Worm (Caenorhabditis elegans) whole organism, L4 larva: ENCODE measurements around the gene F52E4.5.

Source experiments
- D1046.2 ChIP-seq: fragments of 200-800 bp; sonication (Bioruptor generic); IDR thresholded peaks from 2 replicates; pipeline ENCODE4 v1.3.6; 2022; ENCODE audit warnings: missing genetic modification characterization, missing compliant biosample characterization
- F10B5.3 ChIP-seq: sonication (generic microtip); optimal IDR thresholded peaks from 2 replicates; lab custom pipeline; 2016; ENCODE audit warnings: mild to moderate bottlenecking, missing genetic modification characterization, missing compliant biosample characterization
- F26F4.8 ChIP-seq: fragments of 200-800 bp; sonication (Bioruptor generic); conservative IDR thresholded peaks from 2 replicates; pipeline ENCODE4 v1.3.6; 2022; ENCODE audit warnings: missing genetic modification characterization, missing compliant biosample characterization
- F37D6.2 ChIP-seq: sonication (generic microtip); optimal IDR thresholded peaks from 2 replicates; lab custom pipeline; 2016; ENCODE audit warnings: mild to moderate bottlenecking, missing genetic modification characterization, missing compliant biosample characterization
- T26A8.4 ChIP-seq: fragments of 200-800 bp; sonication (Bioruptor generic); IDR thresholded peaks from 2 replicates; pipeline ENCODE4 v1.3.6; 2022; ENCODE audit warnings: missing genetic modification characterization, missing compliant biosample characterization
- Y105C5A.15 ChIP-seq: fragments of 200-800 bp; sonication (Bioruptor generic); IDR thresholded peaks from 2 replicates; pipeline ENCODE4 v1.3.6; 2022; ENCODE audit warnings: missing genetic modification characterization, missing compliant biosample characterization
- Y5F2A.4 ChIP-seq: fragments of 200-800 bp; sonication (Bioruptor generic); optimal IDR thresholded peaks from 2 replicates; lab custom pipeline; 2018; ENCODE audit warnings: mild to moderate bottlenecking, missing genetic modification characterization, missing compliant biosample characterization
- Y75B8A.6 ChIP-seq: fragments of 200-800 bp; sonication (Bioruptor generic); IDR thresholded peaks from 2 replicates; pipeline ENCODE4 v1.3.6; 2022; ENCODE audit warnings: missing genetic modification reagents, missing genetic modification characterization, missing compliant biosample characterization
- ZK337.2 ChIP-seq: fragments of 200-800 bp; sonication (Bioruptor generic); IDR thresholded peaks from 2 replicates; pipeline ENCODE4 v1.3.6; 2022; ENCODE audit warnings: missing genetic modification reagents, missing genetic modification characterization, missing compliant biosample characterization
- aly-2 ChIP-seq: sonication (generic microtip); optimal IDR thresholded peaks from 2 replicates; lab custom pipeline; 2018; ENCODE audit warnings: missing biosample characterization, missing genetic modification characterization
- ceh-28 ChIP-seq: fragments of 150-350 bp; optimal IDR thresholded peaks from 2 replicates; lab custom pipeline; 2014; ENCODE audit warnings: missing biosample characterization, missing genetic modification reagents, missing genetic modification characterization
- ceh-82 ChIP-seq: sonication (generic microtip); optimal IDR thresholded peaks from 2 replicates; lab custom pipeline; 2017; ENCODE audit warnings: missing biosample characterization, missing genetic modification characterization
- ctbp-1 ChIP-seq: fragments of 200-800 bp; sonication (Bioruptor generic); IDR thresholded peaks from 2 replicates; pipeline ENCODE4 v1.3.6; 2022; ENCODE audit warnings: missing genetic modification reagents, missing genetic modification characterization, missing compliant biosample characterization
- daf-16 ChIP-seq, 3 experiments: sonication (generic microtip); optimal IDR thresholded peaks; 2 replicates each; lab custom pipeline; 2016 to 2017; ENCODE audit warnings: missing genetic modification characterization in 3 of 3, missing genetic modification reagents in 3 of 3, mild to moderate bottlenecking in 2 of 3, missing compliant biosample characterization in 2 of 3, missing biosample characterization in 1 of 3, moderate library complexity in 1 of 3
- dmd-6 ChIP-seq: fragments of 200-800 bp; sonication (Bioruptor generic); IDR thresholded peaks from 2 replicates; pipeline ENCODE4 v1.3.6; 2022; ENCODE audit warnings: missing genetic modification reagents, missing genetic modification characterization, missing compliant biosample characterization
- dmd-9 ChIP-seq: fragments of 200-800 bp; sonication (Bioruptor generic); IDR thresholded peaks from 2 replicates; pipeline ENCODE4 v1.3.6; 2022; ENCODE audit warnings: missing genetic modification reagents, missing genetic modification characterization, missing compliant biosample characterization
- dpl-1 ChIP-seq: fragments of 150-350 bp; optimal IDR thresholded peaks from 2 replicates; lab custom pipeline; 2014; ENCODE audit warnings: missing biosample characterization, missing genetic modification reagents, missing genetic modification characterization
- duxl-1 ChIP-seq: sonication (generic microtip); optimal IDR thresholded peaks from 2 replicates; lab custom pipeline; 2016; ENCODE audit warnings: mild to moderate bottlenecking, missing genetic modification characterization, moderate library complexity, missing compliant biosample characterization; ENCODE audit not compliant: poor library complexity
- egl-43 ChIP-seq: fragments of 200-800 bp; sonication (Bioruptor generic); IDR thresholded peaks from 2 replicates; pipeline ENCODE4 v1.3.6; 2022; ENCODE audit warnings: missing genetic modification reagents, missing genetic modification characterization, missing compliant biosample characterization
- fkh-10 ChIP-seq: fragments of 150-350 bp; optimal IDR thresholded peaks from 2 replicates; lab custom pipeline; 2014; ENCODE audit warnings: missing biosample characterization, missing genetic modification reagents, missing genetic modification characterization
- hif-1 ChIP-seq, 2 experiments: sonication (generic microtip); optimal IDR thresholded peaks; 2 replicates each; lab custom pipeline; 2016 to 2017; ENCODE audit warnings: missing compliant biosample characterization in 2 of 2, missing genetic modification characterization in 2 of 2, missing genetic modification reagents in 2 of 2, missing genotype in 2 of 2, mild to moderate bottlenecking in 1 of 2
- hlh-30 ChIP-seq: sonication (generic microtip); optimal IDR thresholded peaks from 2 replicates; lab custom pipeline; 2017; ENCODE audit warnings: antibody characterized with exemption, mild to moderate bottlenecking, missing genetic modification characterization, missing compliant biosample characterization; ENCODE audit not compliant: insufficient read depth
- hmg-1.1 ChIP-seq: fragments of 200-800 bp; sonication (Bioruptor generic); IDR thresholded peaks from 2 replicates; pipeline ENCODE4 v1.3.6; 2022; ENCODE audit warnings: missing genetic modification reagents, missing genetic modification characterization, missing compliant biosample characterization
- jun-1 ChIP-seq: fragments of 150-350 bp; optimal IDR thresholded peaks from 2 replicates; lab custom pipeline; 2014; ENCODE audit warnings: missing biosample characterization, missing genetic modification reagents, missing genetic modification characterization
- lin-1 ChIP-seq: fragments of 200-800 bp; sonication (Bioruptor generic); IDR thresholded peaks from 2 replicates; pipeline ENCODE4 v1.3.6; 2022; ENCODE audit warnings: missing genetic modification reagents, missing genetic modification characterization, missing compliant biosample characterization
- lin-13 ChIP-seq: fragments of 150-350 bp; optimal IDR thresholded peaks from 2 replicates; lab custom pipeline; 2014; ENCODE audit warnings: missing biosample characterization, missing genetic modification reagents, missing genetic modification characterization
- lin-15B ChIP-seq: fragments of 150-350 bp; sonication (generic microtip); optimal IDR thresholded peaks from 3 replicates; lab custom pipeline; 2014; ENCODE audit warnings: missing biosample characterization, missing genetic modification characterization
- lin-29 ChIP-seq: fragments of 200-800 bp; sonication (Bioruptor generic); IDR thresholded peaks from 2 replicates; pipeline ENCODE4 v1.3.6; 2022; ENCODE audit warnings: missing genetic modification reagents, missing genetic modification characterization, missing compliant biosample characterization
- lir-3 ChIP-seq: sonication (generic microtip); optimal IDR thresholded peaks from 2 replicates; lab custom pipeline; 2016; ENCODE audit warnings: mild to moderate bottlenecking, missing genetic modification characterization, missing compliant biosample characterization
- madf-5 ChIP-seq, 2 experiments: fragments of 200-800 bp; sonication (Bioruptor generic); IDR thresholded peaks; 2 replicates each; pipeline ENCODE4 v1.3.6; 2022; ENCODE audit warnings: missing compliant biosample characterization in 2 of 2, missing genetic modification characterization in 2 of 2
- mep-1 ChIP-seq: fragments of 150-350 bp; sonication (generic microtip); optimal IDR thresholded peaks from 3 replicates; lab custom pipeline; 2014; ENCODE audit warnings: missing biosample characterization, missing genetic modification characterization
- mes-2 ChIP-seq: sonication (generic microtip); optimal IDR thresholded peaks from 2 replicates; lab custom pipeline; 2016; ENCODE audit warnings: missing genotype, mild to moderate bottlenecking, missing genetic modification characterization, missing compliant biosample characterization; ENCODE audit not compliant: poor library complexity, severe bottlenecking
- nhr-10 ChIP-seq: fragments of 150-350 bp; optimal IDR thresholded peaks from 2 replicates; lab custom pipeline; 2014; ENCODE audit warnings: missing biosample characterization, missing genetic modification characterization
- nhr-111 ChIP-seq: fragments of 200-800 bp; sonication (Bioruptor generic); optimal IDR thresholded peaks from 2 replicates; lab custom pipeline; 2018; ENCODE audit warnings: mild to moderate bottlenecking, missing genetic modification characterization, missing compliant biosample characterization
- nhr-237 ChIP-seq: sonication (generic microtip); optimal IDR thresholded peaks from 2 replicates; lab custom pipeline; 2017; ENCODE audit warnings: missing biosample characterization, missing genetic modification characterization
- nhr-25 ChIP-seq: sonication (generic microtip); optimal IDR thresholded peaks from 2 replicates; lab custom pipeline; 2017; ENCODE audit warnings: missing genetic modification characterization, mild to moderate bottlenecking, missing compliant biosample characterization, antibody characterized with exemption, moderate library complexity, borderline replicate concordance; ENCODE audit not compliant: insufficient read depth
- nhr-28 ChIP-seq: fragments of 150-350 bp; optimal IDR thresholded peaks from 2 replicates; lab custom pipeline; 2014; ENCODE audit warnings: missing biosample characterization, missing genetic modification characterization
- nhr-76 ChIP-seq: fragments of 150-350 bp; optimal IDR thresholded peaks from 2 replicates; lab custom pipeline; 2014; ENCODE audit warnings: missing biosample characterization, missing genetic modification characterization
- pqm-1 ChIP-seq: sonication (generic microtip); optimal IDR thresholded peaks from 2 replicates; lab custom pipeline; 2017; ENCODE audit warnings: missing biosample characterization, missing genetic modification characterization
- sdz-12 ChIP-seq: fragments of 200-800 bp; sonication (Bioruptor generic); optimal IDR thresholded peaks from 2 replicates; lab custom pipeline; 2018; ENCODE audit warnings: mild to moderate bottlenecking, missing genetic modification characterization, missing compliant biosample characterization
- snpc-4 ChIP-seq: fragments of 150-350 bp; optimal IDR thresholded peaks from 2 replicates; lab custom pipeline; 2014; ENCODE audit warnings: missing biosample characterization, missing genetic modification characterization
- spr-1 ChIP-seq: sonication (generic microtip); optimal IDR thresholded peaks from 2 replicates; lab custom pipeline; 2016; ENCODE audit warnings: mild to moderate bottlenecking, missing genetic modification characterization, missing compliant biosample characterization
- spr-3 ChIP-seq: fragments of 200-800 bp; sonication (Bioruptor generic); optimal IDR thresholded peaks from 2 replicates; lab custom pipeline; 2018; ENCODE audit warnings: mild to moderate bottlenecking, missing genetic modification characterization, missing compliant biosample characterization
- tag-97 ChIP-seq: fragments of 200-800 bp; sonication (Bioruptor generic); IDR thresholded peaks from 2 replicates; pipeline ENCODE4 v1.3.6; 2022; ENCODE audit warnings: missing genetic modification characterization, missing compliant biosample characterization
- tra-1 ChIP-seq: fragments of 200-800 bp; sonication (Bioruptor generic); IDR thresholded peaks from 2 replicates; pipeline ENCODE4 v1.3.6; 2022; ENCODE audit warnings: missing genetic modification reagents, missing genetic modification characterization, missing compliant biosample characterization
- zag-1 ChIP-seq: fragments of 150-350 bp; optimal IDR thresholded peaks from 2 replicates; lab custom pipeline; 2014; ENCODE audit warnings: missing biosample characterization, missing genetic modification characterization
- zfp-2 ChIP-seq: sonication (generic microtip); optimal IDR thresholded peaks from 2 replicates; lab custom pipeline; 2016; ENCODE audit warnings: mild to moderate bottlenecking, missing genetic modification characterization, missing compliant biosample characterization
- zip-2 ChIP-seq: fragments of 150-350 bp; optimal IDR thresholded peaks from 2 replicates; lab custom pipeline; 2014; ENCODE audit warnings: missing biosample characterization, missing genetic modification characterization
- ztf-11 ChIP-seq: fragments of 150-350 bp; optimal IDR thresholded peaks from 2 replicates; lab custom pipeline; 2014; ENCODE audit warnings: missing biosample characterization, missing genetic modification characterization

The F52E4.5 gene

ce11 chrX:3089894-3090414 lies 2.8 kb upstream of the F52E4.5 start (continued):
- TF ChIP-seq hlh-30 (tag; lab: Kevin White, UChicago) (peak; percentile 92), F10B5.3 (tag; lab: Kevin White, UChicago) (no peak), lin-15B (no peak), tra-1 (GFP tag; lab: Robert Waterston, UW) (no peak), pqm-1 (tag; lab: Kevin White, UChicago) (peak; percentile 61), dpl-1 (GFP tag; lab: Kevin White, UChicago) (no peak), jun-1 (tag; lab: Kevin White, UChicago) (no peak), ztf-11 (tag; lab: Kevin White, UChicago) (no peak), F37D6.2 (tag; lab: Kevin White, UChicago) (no peak), zag-1 (no peak), nhr-111 (no peak), Y105C5A.15 (GFP tag; lab: Robert Waterston, UW) (no peak), ceh-82 (tag; lab: Kevin White, UChicago) (no peak), spr-1 (no peak), T26A8.4 (peak; percentile 55), ctbp-1 (peak; percentile 54; the same call in 1 of the 2 replicates), madf-5 (GFP tag; IDR thresholded peaks at IDR 0.05; lab: Robert Waterston, UW) (no peak), nhr-25 (tag; lab: Kevin White, UChicago) (no peak), Y75B8A.6 (no peak), hif-1 (tag; optimal IDR thresholded peaks at IDR 0.05; lab: Kevin White, UChicago) (peak; percentile 91 to 100), mep-1 (peak; percentile 69), duxl-1 (tag; lab: Kevin White, UChicago) (no peak), nhr-10 (peak; percentile 29), nhr-237 (tag; lab: Kevin White, UChicago) (no peak), fkh-10 (GFP tag; lab: Kevin White, UChicago) (peak; percentile 16), dmd-9 (GFP tag; lab: Robert Waterston, UW) (no peak), nhr-76 (tag; lab: Kevin White, UChicago) (no peak), snpc-4 (no peak), lin-13 (GFP tag; lab: Kevin White, UChicago) (no peak), ceh-28 (tag; lab: Kevin White, UChicago) (no peak), lin-29 (GFP tag; lab: Robert Waterston, UW) (no peak), ZK337.2 (no peak), dmd-6 (GFP tag; lab: Robert Waterston, UW) (peak; percentile 60), zip-2 (tag; lab: Kevin White, UChicago) (no peak), lin-1 (peak; percentile 9; the same call in 1 of the 2 replicates), Y5F2A.4 (no peak), sdz-12 (no peak), hmg-1.1 (GFP tag; lab: Robert Waterston, UW) (peak; percentile 79), daf-16 (GFP tag; optimal IDR thresholded peaks at IDR 0.05; lab: Kevin White, UChicago) (peak in 1 of 2 experiments; percentile 48), daf-16 (tag; optimal IDR thresholded peaks at IDR 0.05; lab: Kevin White, UChicago) (peak; percentile 96), F26F4.8 (GFP tag; lab: Robert Waterston, UW) (no peak), mes-2 (tag; lab: Kevin White, UChicago) (peak; percentile 4), D1046.2 (GFP tag; lab: Robert Waterston, UW) (no peak), nhr-28 (peak; percentile 80), spr-3 (no peak), zfp-2 (tag; lab: Kevin White, UChicago) (no peak), tag-97 (no peak), aly-2 (no peak), lir-3 (no peak), egl-43 (GFP tag; lab: Robert Waterston, UW) (no peak)
